Fruit fly (Drosophila melanogaster): ENCODE data around the gene Ir94e.

Gene Ir94e

dm6 chr3R:23445249-23445916, 40.1 kb downstream of the Ir94e start (continued):
- TF ChIP-seq zen2 (GFP tag; IDR thresholded peaks at IDR 0.05; ENCODE audit: partially characterized antibody) (no peak), Med (GFP tag) (no peak), pho (GFP tag; optimal IDR thresholded peaks at IDR 0.05) (no peak), en (GFP tag; optimal IDR thresholded peaks at IDR 0.05) (no peak), CG1602 (GFP tag; optimal IDR thresholded peaks at IDR 0.05) (no peak)

DNA sequence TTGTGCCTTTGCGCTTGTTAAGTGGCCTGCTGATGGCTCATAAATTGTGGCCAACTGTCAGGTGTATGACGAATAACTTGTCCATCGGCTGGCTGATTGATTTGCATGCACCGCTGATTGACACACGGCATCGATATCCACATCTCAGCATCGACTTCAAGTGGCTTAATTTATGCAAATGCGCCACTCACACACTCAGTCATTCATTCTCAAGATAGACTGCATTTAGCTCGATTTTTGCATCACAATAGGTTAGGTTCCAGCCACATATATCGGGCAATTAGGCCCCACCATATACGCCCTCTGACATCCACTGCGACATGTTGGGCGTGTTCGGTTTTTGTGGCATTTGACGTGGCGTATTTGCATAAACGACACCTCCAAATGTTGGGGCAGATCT, 50.6 kb downstream of the Ir94e start:
- no peak for TF ChIP-seq amos (GFP tag; IDR thresholded peaks at IDR 0.05; ENCODE audit: partially characterized antibody)
- 0 out of 3 replicates have a peak, but pooled peaks have one; percentile 18 for TF ChIP-seq sr (GFP tag; IDR thresholded peaks at IDR 0.05)
- TF ChIP-seq vvl (GFP tag; IDR thresholded peaks at IDR 0.05) = peak; percentile 52; the same call in 1 of the 2 replicates
- TF ChIP-seq Awh (GFP tag; IDR thresholded peaks at IDR 0.05) = peak; percentile 51; the same call in 1 of the 2 replicates
- TF ChIP-seq Dref (GFP tag; IDR thresholded peaks at IDR 0.05) = no peak
- no peak for TF ChIP-seq Lim3 (GFP tag; IDR thresholded peaks at IDR 0.05)
- no peak for TF ChIP-seq Drgx (GFP tag; IDR thresholded peaks at IDR 0.05)

All from whole organism, embryonic.